Worm (Caenorhabditis elegans) whole organism, midembryonic: ENCODE data around the gene srz-11.
"Not testable (repeated sequence)": the region's sequence is repeated elsewhere in the genome, so short reads cannot be mapped to it uniquely, and the experiment has no call there.

Experiments
- flt-1 ChIP-seq: fragments of 200-800 bp; sonication (Bioruptor generic); IDR thresholded peaks from 2 replicates; pipeline ENCODE4 v1.3.6; 2022; ENCODE audit warnings: missing genetic modification characterization, missing compliant biosample characterization
- klf-2 ChIP-seq: fragments of 200-800 bp; sonication (Bioruptor generic); conservative IDR thresholded peaks from 2 replicates; pipeline ENCODE4 v1.3.6; 2022; ENCODE audit warnings: missing genetic modification reagents, missing genetic modification characterization, missing compliant biosample characterization
- ref-1 ChIP-seq: fragments of 200-800 bp; sonication (Bioruptor generic); conservative IDR thresholded peaks from 2 replicates; pipeline ENCODE4 v1.3.6; 2022; ENCODE audit warnings: missing genetic modification reagents, missing genetic modification characterization, missing compliant biosample characterization
- ztf-29 ChIP-seq: fragments of 200-800 bp; sonication (Bioruptor generic); IDR thresholded peaks from 2 replicates; pipeline ENCODE4 v1.3.6; 2022; ENCODE audit warnings: missing genetic modification reagents, missing genetic modification characterization, missing compliant biosample characterization

DNA sequence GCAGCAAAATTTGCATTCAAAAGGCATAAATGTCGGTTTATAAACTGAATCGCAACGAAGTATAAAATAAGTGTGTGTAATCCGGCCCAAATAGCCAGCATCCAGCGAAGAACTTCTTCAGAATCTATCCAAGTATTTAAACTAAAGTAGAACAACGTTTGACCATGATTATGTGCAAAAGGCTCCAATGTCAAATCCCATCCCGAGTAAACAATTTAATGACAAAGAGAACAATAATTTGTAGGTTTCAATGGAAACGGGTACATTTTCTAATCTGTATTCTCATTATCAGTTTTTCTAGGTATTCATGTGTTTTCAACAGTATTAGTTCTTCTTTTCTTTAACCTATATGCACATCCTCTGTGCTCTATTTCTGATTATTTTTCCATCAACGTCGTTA, 44.8 kb downstream of the srz-11 start, which contains the start of gene C41G6.12:
- not testable (repeated sequence) for TF ChIP-seq klf-2 (GFP tag; lab: Robert Waterston, UW); ztf-29 (GFP tag; lab: Robert Waterston, UW); ref-1 (GFP tag; lab: Robert Waterston, UW); flt-1
